Worm (Caenorhabditis elegans): Measurements from ENCODE around the gene C11E4.7.

DNA sequence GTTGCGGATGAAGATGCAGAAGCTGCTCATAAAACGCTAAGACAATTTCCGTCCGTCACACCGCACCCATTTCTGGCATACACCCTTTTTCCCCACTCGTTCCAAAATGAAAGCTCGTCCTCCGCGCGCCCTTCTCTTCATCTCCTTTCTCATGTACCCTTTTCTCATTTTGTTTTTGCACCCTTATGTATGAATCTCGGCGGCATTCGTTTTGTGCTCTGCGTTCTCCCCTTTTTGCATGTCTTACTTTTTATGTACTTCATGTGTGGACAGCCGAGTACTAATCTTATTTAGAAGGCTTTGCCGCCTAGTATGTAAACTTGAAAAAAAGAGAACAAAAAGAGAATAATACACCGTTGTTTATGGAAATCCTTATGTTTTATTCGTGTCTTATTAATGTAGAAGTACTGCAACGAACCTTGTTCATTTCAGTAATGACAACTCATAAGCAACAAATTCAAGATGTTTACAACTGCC is 31.1 kb downstream of the C11E4.7 start, which contains the start of gene F34H10.4:
- no peak for TF ChIP-seq cey-2 (tag; optimal IDR thresholded peaks at IDR 0.05; ENCODE audit: borderline replicate concordance, insufficient read depth)
- no peak for TF ChIP-seq gei-8 (GFP tag; optimal IDR thresholded peaks at IDR 0.05)
- TF ChIP-seq ZK546.5 (tag; optimal IDR thresholded peaks at IDR 0.05), result no peak
